Worm (Caenorhabditis elegans) whole organism, L2 larva: ENCODE data around the gene col-109.

Experiments
- C34F6.9 ChIP-seq: fragments of 150-350 bp; optimal IDR thresholded peaks from 2 replicates; lab custom pipeline; 2014; ENCODE audit warnings: missing biosample characterization, missing genetic modification characterization
- F13H6.1 ChIP-seq: sonication (generic microtip); optimal IDR thresholded peaks from 2 replicates; lab custom pipeline; 2016; ENCODE audit warnings: missing genetic modification characterization, missing compliant biosample characterization
- ZK546.5 ChIP-seq: sonication (generic microtip); optimal IDR thresholded peaks from 2 replicates; lab custom pipeline; 2017; ENCODE audit warnings: missing biosample characterization, missing genetic modification characterization
- alr-1 ChIP-seq: fragments of 150-350 bp; optimal IDR thresholded peaks from 2 replicates; lab custom pipeline; 2014; ENCODE audit warnings: missing biosample characterization, missing genetic modification characterization
- aly-2 ChIP-seq: fragments of 150-350 bp; optimal IDR thresholded peaks from 2 replicates; lab custom pipeline; 2014; ENCODE audit warnings: missing biosample characterization, missing genetic modification characterization
- ama-1 ChIP-seq: fragments of 150-350 bp; optimal IDR thresholded peaks from 2 replicates; lab custom pipeline; 2018; ENCODE audit warnings: inconsistent platforms
- blmp-1 ChIP-seq: sonication (generic microtip); optimal IDR thresholded peaks from 2 replicates; lab custom pipeline; 2017; ENCODE audit warnings: missing genetic modification characterization, mild to moderate bottlenecking, missing compliant biosample characterization, antibody characterized with exemption, moderate library complexity; ENCODE audit not compliant: insufficient read depth
- ceh-16 ChIP-seq: fragments of 150-350 bp; optimal IDR thresholded peaks from 2 replicates; lab custom pipeline; 2014; ENCODE audit warnings: missing biosample characterization, missing genetic modification characterization
- crh-2 ChIP-seq: sonication (generic microtip); optimal IDR thresholded peaks from 2 replicates; lab custom pipeline; 2017; ENCODE audit warnings: missing biosample characterization, missing genetic modification characterization
- egl-27 ChIP-seq: sonication (generic microtip); optimal IDR thresholded peaks from 3 replicates; lab custom pipeline; 2017; ENCODE audit warnings: missing biosample characterization, missing genetic modification reagents, missing genetic modification characterization
- elt-1 ChIP-seq: fragments of 150-350 bp; optimal IDR thresholded peaks from 2 replicates; lab custom pipeline; 2014; ENCODE audit warnings: missing biosample characterization, missing genetic modification characterization
- elt-3 ChIP-seq: sonication (generic microtip); optimal IDR thresholded peaks from 2 replicates; lab custom pipeline; 2017; ENCODE audit warnings: missing biosample characterization, missing genetic modification characterization
- gmeb-1 ChIP-seq: fragments of 150-350 bp; optimal IDR thresholded peaks from 2 replicates; lab custom pipeline; 2014; ENCODE audit warnings: missing biosample characterization, missing genetic modification characterization
- lin-11 ChIP-seq: fragments of 150-350 bp; sonication (generic microtip); optimal IDR thresholded peaks from 2 replicates; lab custom pipeline; 2014; ENCODE audit warnings: missing biosample characterization, missing genetic modification characterization, inconsistent platforms, mixed read lengths
- lin-13 ChIP-seq: fragments of 150-350 bp; optimal IDR thresholded peaks from 2 replicates; lab custom pipeline; 2014; ENCODE audit warnings: missing biosample characterization, missing genetic modification reagents, missing genetic modification characterization
- lin-39 ChIP-seq: fragments of 150-350 bp; optimal IDR thresholded peaks from 2 replicates; lab custom pipeline; 2014; ENCODE audit warnings: missing biosample characterization, missing genetic modification reagents, missing genetic modification characterization
- lsy-2 ChIP-seq, 2 experiments: fragments of 150-350 bp in 1 of 2; sonication (generic microtip) in 1 of 2; optimal IDR thresholded peaks; 2 replicates each; lab custom pipeline; 2014 to 2017; ENCODE audit warnings: missing biosample characterization in 2 of 2, missing genetic modification characterization in 2 of 2
- mbf-1 ChIP-seq: sonication (generic microtip); optimal IDR thresholded peaks from 2 replicates; lab custom pipeline; 2017; ENCODE audit warnings: missing biosample characterization, missing genetic modification characterization
- nhr-129 ChIP-seq: fragments of 150-350 bp; optimal IDR thresholded peaks from 2 replicates; lab custom pipeline; 2014; ENCODE audit warnings: missing biosample characterization, missing genetic modification characterization
- nhr-21 ChIP-seq: fragments of 150-350 bp; optimal IDR thresholded peaks from 2 replicates; lab custom pipeline; 2014; ENCODE audit warnings: missing biosample characterization, missing genetic modification characterization
- nhr-23 ChIP-seq: fragments of 150-350 bp; optimal IDR thresholded peaks from 2 replicates; lab custom pipeline; 2014; ENCODE audit warnings: missing biosample characterization, missing genetic modification reagents, missing genetic modification characterization
- nhr-25 ChIP-seq: fragments of 150-350 bp; sonication (generic microtip); optimal IDR thresholded peaks from 3 replicates; lab custom pipeline; 2014; ENCODE audit warnings: missing biosample characterization, missing genetic modification characterization
- nhr-6 ChIP-seq: fragments of 150-350 bp; optimal IDR thresholded peaks from 2 replicates; lab custom pipeline; 2014; ENCODE audit warnings: missing biosample characterization, missing genetic modification characterization
- nhr-77 ChIP-seq: fragments of 150-350 bp; optimal IDR thresholded peaks from 2 replicates; lab custom pipeline; 2014; ENCODE audit warnings: missing biosample characterization, missing genetic modification characterization
- peb-1 ChIP-seq: fragments of 150-350 bp; optimal IDR thresholded peaks from 2 replicates; lab custom pipeline; 2014; ENCODE audit warnings: missing biosample characterization, missing genetic modification characterization
- sma-9 ChIP-seq, 2 experiments: fragments of 150-350 bp in 1 of 2; sonication (generic microtip) in 1 of 2; optimal IDR thresholded peaks; 2 replicates each; lab custom pipeline; 2014 to 2016; ENCODE audit warnings: missing genetic modification characterization in 2 of 2, mild to moderate bottlenecking in 1 of 2, missing biosample characterization in 1 of 2, missing compliant biosample characterization in 1 of 2, missing genetic modification reagents in 1 of 2, moderate library complexity in 1 of 2
- unc-39 ChIP-seq: fragments of 150-350 bp; optimal IDR thresholded peaks from 2 replicates; lab custom pipeline; 2014; ENCODE audit warnings: missing biosample characterization, missing genetic modification characterization
- unc-55 ChIP-seq: fragments of 150-350 bp; sonication (generic microtip); optimal IDR thresholded peaks from 3 replicates; lab custom pipeline; 2014; ENCODE audit warnings: missing biosample characterization, missing genetic modification reagents, missing genetic modification characterization
- zag-1 ChIP-seq: fragments of 150-350 bp; optimal IDR thresholded peaks from 2 replicates; lab custom pipeline; 2014; ENCODE audit warnings: missing biosample characterization, missing genetic modification characterization
- ztf-1 ChIP-seq: fragments of 200-800 bp; sonication (Bioruptor generic); conservative IDR thresholded peaks from 2 replicates; pipeline ENCODE4 v1.3.6; 2022; ENCODE audit warnings: missing genetic modification characterization, missing compliant biosample characterization
- ztf-4 ChIP-seq: fragments of 150-350 bp; optimal IDR thresholded peaks from 2 replicates; lab custom pipeline; 2014; ENCODE audit warnings: missing biosample characterization, missing genetic modification characterization

The col-109 gene

ce11 chrIV:1816238-1816637 is 3.8 kb downstream of the col-109 start:
- TF ChIP-seq ama-1 (lab: Kevin White, UChicago) (no peak), unc-55 (GFP tag; lab: Kevin White, UChicago) (peak; percentile 81)

ce11 chrIV:1814764-1815518 is 5.1 kb downstream of the col-109 start, which contains the start of gene snn-1:
TSS of gene snn-1 (minus strand) at chrIV:1815118.
- TF ChIP-seq lsy-2 (tag; optimal IDR thresholded peaks at IDR 0.05; lab: Kevin White, UChicago) (peak in 1 of 2 experiments; percentile 20), sma-9 (GFP tag; optimal IDR thresholded peaks at IDR 0.05; lab: Kevin White, UChicago) (no peak), sma-9 (tag; optimal IDR thresholded peaks at IDR 0.05; lab: Kevin White, UChicago) (no peak), C34F6.9 (tag; lab: Kevin White, UChicago) (peak; percentile 13), unc-55 (GFP tag; lab: Kevin White, UChicago) (peak; percentile 36)
- TF ChIP-seq, all 48 proteins: peak for 3

DNA sequence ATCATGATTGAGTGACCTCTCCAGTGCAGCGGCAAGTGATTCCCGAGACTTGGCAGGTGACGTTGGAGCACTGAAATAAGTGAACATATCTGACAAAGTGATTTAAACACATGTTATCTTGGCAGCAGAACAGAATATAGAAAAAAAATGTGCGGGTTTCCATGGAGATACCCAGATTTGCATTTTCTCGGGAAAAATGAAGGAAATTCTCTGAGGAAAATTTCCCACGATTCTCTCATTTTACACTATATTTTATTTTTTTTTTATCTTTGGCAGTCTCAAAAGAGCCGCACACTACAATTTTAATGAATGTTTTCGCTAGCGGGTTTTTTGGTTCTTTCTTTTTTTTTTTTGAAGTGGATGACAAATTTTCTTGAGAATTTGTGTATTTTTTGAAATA is 6.2 kb downstream of the col-109 start:
- no peak for TF ChIP-seq nhr-25
- TF ChIP-seq nhr-21 (tag; lab: Kevin White, UChicago): no peak
- no peak for TF ChIP-seq lin-13 (GFP tag; lab: Kevin White, UChicago)
- no peak for TF ChIP-seq zag-1
- no peak for TF ChIP-seq aly-2
- no peak for TF ChIP-seq blmp-1 (tag; lab: Kevin White, UChicago)
- no peak for TF ChIP-seq nhr-77 (tag; lab: Kevin White, UChicago)
- no peak for TF ChIP-seq F13H6.1 (tag; lab: Kevin White, UChicago)
- TF ChIP-seq C34F6.9 (tag; lab: Kevin White, UChicago): no peak
- TF ChIP-seq gmeb-1 (tag; lab: Kevin White, UChicago): no peak

ce11 chrIV:1804613-1805012 is 15.4 kb downstream of the col-109 start:
- TF ChIP-seq C34F6.9 (tag; lab: Kevin White, UChicago) (peak; percentile 27), unc-55 (GFP tag; lab: Kevin White, UChicago) (peak; percentile 50), nhr-6 (tag; lab: Kevin White, UChicago) (no peak), nhr-21 (tag; lab: Kevin White, UChicago) (no peak), elt-1 (tag; lab: Kevin White, UChicago) (no peak), lsy-2 (tag; optimal IDR thresholded peaks at IDR 0.05; lab: Kevin White, UChicago) (peak in 1 of 2 experiments; percentile 62), alr-1 (tag; lab: Kevin White, UChicago) (no peak), crh-2 (tag; lab: Kevin White, UChicago) (peak; percentile 15), lin-13 (GFP tag; lab: Kevin White, UChicago) (peak; percentile 49), nhr-23 (tag; lab: Kevin White, UChicago) (no peak)

DNA sequence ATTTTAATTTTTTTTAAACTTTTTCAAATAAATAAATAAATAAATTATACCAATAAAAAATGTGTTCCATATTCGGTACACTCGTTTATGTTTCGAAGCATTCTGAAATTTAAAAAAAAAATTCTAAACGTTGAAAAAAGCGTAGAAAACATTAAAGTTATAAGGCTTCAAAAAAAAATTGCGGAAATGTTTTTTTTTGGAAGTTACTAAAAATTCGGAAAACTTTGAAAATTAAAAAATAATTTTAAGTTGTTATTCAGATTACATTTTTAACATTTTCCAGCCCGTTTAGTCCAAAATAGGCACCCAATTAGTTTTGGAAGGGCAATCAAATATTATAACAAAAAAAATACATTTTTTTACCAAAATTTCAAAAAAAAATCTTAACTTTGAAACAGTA is 16.2 kb downstream of the col-109 start, which contains the start of gene Y38C1BA.1:
Gene Y38C1BA.1, minus strand, starts transcription at position 101 of the 400 bp plus-strand sequence.
- no peak for TF ChIP-seq ztf-4 (tag; lab: Kevin White, UChicago)
- no peak for TF ChIP-seq lin-39 (tag; lab: Kevin White, UChicago)
- TF ChIP-seq peb-1: no peak
- no peak for TF ChIP-seq mbf-1 (tag; lab: Kevin White, UChicago)
- no peak for TF ChIP-seq unc-39 (tag; lab: Kevin White, UChicago)
- no peak for TF ChIP-seq lsy-2 (tag; optimal IDR thresholded peaks at IDR 0.05; lab: Kevin White, UChicago)
- TF ChIP-seq zag-1: no peak
- no peak for TF ChIP-seq gmeb-1 (tag; lab: Kevin White, UChicago)
- no peak for TF ChIP-seq nhr-129
- TF ChIP-seq crh-2 (tag; lab: Kevin White, UChicago): no peak
- no peak for TF ChIP-seq sma-9 (GFP tag; optimal IDR thresholded peaks at IDR 0.05; lab: Kevin White, UChicago)
- TF ChIP-seq sma-9 (tag; optimal IDR thresholded peaks at IDR 0.05; lab: Kevin White, UChicago): no peak
- no peak for TF ChIP-seq ceh-16 (tag; lab: Kevin White, UChicago)
- no peak for TF ChIP-seq egl-27 (tag; lab: Kevin White, UChicago)
- no peak for TF ChIP-seq nhr-25
- TF ChIP-seq ZK546.5 (tag; lab: Kevin White, UChicago): no peak
- no peak for TF ChIP-seq ama-1 (lab: Kevin White, UChicago)
- no peak for TF ChIP-seq unc-55 (GFP tag; lab: Kevin White, UChicago)
- no peak for TF ChIP-seq elt-3 (tag; lab: Kevin White, UChicago)
- TF ChIP-seq ztf-1 (GFP tag; lab: Robert Waterston, UW): no peak
- TF ChIP-seq lin-11 (tag; lab: Kevin White, UChicago): no peak
